Fruit fly (Drosophila melanogaster) whole organism, embryonic: ENCODE data around the gene svr.

Experiments used
- B-H1 ChIP-seq: fragments of 200-800 bp; sonication (Bioruptor generic); IDR thresholded peaks from 3 replicates; pipeline ENCODE4 v1.3.6; 2022; ENCODE audit warnings: missing biosample characterization, missing genetic modification characterization
- C15 ChIP-seq: fragments of 200-800 bp; sonication (Bioruptor generic); IDR thresholded peaks from 3 replicates; pipeline ENCODE4 v1.3.6; 2022; ENCODE audit warnings: missing biosample characterization, missing genetic modification characterization
- CG10147 ChIP-seq: fragments of 200-800 bp; sonication (Bioruptor generic); optimal IDR thresholded peaks from 2 replicates; lab custom pipeline; 2019; ENCODE audit warnings: missing biosample characterization, mild to moderate bottlenecking, missing genetic modification characterization, moderate library complexity
- CG10431 ChIP-seq: fragments of 200-800 bp; sonication (Bioruptor generic); optimal IDR thresholded peaks from 3 replicates; lab custom pipeline; 2018; ENCODE audit warnings: missing biosample characterization, mild to moderate bottlenecking, missing genetic modification characterization
- CG10654 ChIP-seq: fragments of 200-800 bp; sonication (Bioruptor generic); optimal IDR thresholded peaks from 2 replicates; lab custom pipeline; 2016; ENCODE audit warnings: missing biosample characterization, missing genetic modification characterization
- CG11456 ChIP-seq: fragments of 200-800 bp; sonication (Bioruptor generic); IDR thresholded peaks from 3 replicates; pipeline ENCODE4 v1.3.6; 2022; ENCODE audit warnings: missing biosample characterization, missing genetic modification characterization
- CG12219 ChIP-seq: fragments of 200-800 bp; sonication (Bioruptor generic); optimal IDR thresholded peaks from 3 replicates; lab custom pipeline; 2018; ENCODE audit warnings: missing biosample characterization, mild to moderate bottlenecking, missing genetic modification characterization
- CG1233 ChIP-seq: fragments of 200-800 bp; sonication (Bioruptor generic); optimal IDR thresholded peaks from 4 replicates; lab custom pipeline; 2018; ENCODE audit warnings: missing biosample characterization, mild to moderate bottlenecking, missing genetic modification characterization
- CG12744 ChIP-seq: fragments of 200-800 bp; sonication (Bioruptor generic); optimal IDR thresholded peaks from 2 replicates; lab custom pipeline; 2016; ENCODE audit warnings: missing biosample characterization, missing genetic modification characterization
- CG13775 ChIP-seq: fragments of 200-800 bp; sonication (Bioruptor generic); optimal IDR thresholded peaks from 3 replicates; lab custom pipeline; 2017; ENCODE audit warnings: missing biosample characterization, mild to moderate bottlenecking, missing genetic modification characterization
- CG13894 ChIP-seq: fragments of 200-800 bp; sonication (Bioruptor generic); optimal IDR thresholded peaks from 3 replicates; lab custom pipeline; 2018; ENCODE audit warnings: missing biosample characterization, mild to moderate bottlenecking, missing genetic modification characterization, moderate library complexity
- CG15479 ChIP-seq: fragments of 200-800 bp; sonication (Bioruptor generic); optimal IDR thresholded peaks from 3 replicates; lab custom pipeline; 2019; ENCODE audit warnings: missing biosample characterization, mild to moderate bottlenecking, missing genetic modification characterization, moderate library complexity
- CG15696 ChIP-seq: fragments of 200-800 bp; sonication (Bioruptor generic); optimal IDR thresholded peaks from 2 replicates; lab custom pipeline; 2019; ENCODE audit warnings: missing biosample characterization, mild to moderate bottlenecking, missing genetic modification characterization, moderate library complexity
- CG1832 ChIP-seq: fragments of 200-800 bp; sonication (Bioruptor generic); optimal IDR thresholded peaks from 2 replicates; lab custom pipeline; 2017; ENCODE audit warnings: missing biosample characterization, mild to moderate bottlenecking, missing genetic modification characterization, inconsistent platforms
- CG2678 ChIP-seq: fragments of 200-800 bp; sonication (Bioruptor generic); optimal IDR thresholded peaks from 3 replicates; lab custom pipeline; 2019; ENCODE audit warnings: missing biosample characterization, mild to moderate bottlenecking, missing genetic modification characterization, moderate library complexity
- CG2889 ChIP-seq: fragments of 200-800 bp; sonication (Bioruptor generic); IDR thresholded peaks from 3 replicates; pipeline ENCODE4 v1.3.6; 2022; ENCODE audit warnings: missing biosample characterization, missing genetic modification characterization
- CG4730 ChIP-seq: fragments of 200-800 bp; sonication (Bioruptor generic); IDR thresholded peaks from 2 replicates; pipeline ENCODE4 v1.3.6; 2022; ENCODE audit warnings: missing biosample characterization, missing genetic modification characterization
- CG5953 ChIP-seq: fragments of 200-800 bp; sonication (Bioruptor generic); IDR thresholded peaks from 2 replicates; pipeline ENCODE4 v1.3.6; 2022; ENCODE audit warnings: missing biosample characterization, missing genetic modification characterization
- CG6254 ChIP-seq: fragments of 200-800 bp; sonication (Bioruptor generic); optimal IDR thresholded peaks from 3 replicates; lab custom pipeline; 2017; ENCODE audit warnings: mild to moderate bottlenecking, missing biosample characterization, missing genetic modification reagents, missing genetic modification characterization
- CG8281 ChIP-seq: fragments of 200-800 bp; sonication (Bioruptor generic); optimal IDR thresholded peaks from 2 replicates; lab custom pipeline; 2018; ENCODE audit warnings: missing biosample characterization, mild to moderate bottlenecking, missing genetic modification characterization, moderate library complexity
- CG8765 ChIP-seq: fragments of 200-800 bp; sonication (Bioruptor generic); IDR thresholded peaks from 2 replicates; pipeline ENCODE4 v1.3.6; 2022; ENCODE audit warnings: missing biosample characterization, missing genetic modification characterization
- CG8944 ChIP-seq: fragments of 200-800 bp; sonication (Bioruptor generic); optimal IDR thresholded peaks from 3 replicates; lab custom pipeline; 2016; ENCODE audit warnings: missing biosample characterization, missing genetic modification characterization
- CG9609 ChIP-seq: fragments of 200-800 bp; sonication (Bioruptor generic); optimal IDR thresholded peaks from 3 replicates; lab custom pipeline; 2016; ENCODE audit warnings: missing biosample characterization, missing genetic modification characterization
- CG9817 ChIP-seq: fragments of 200-800 bp; sonication (Bioruptor generic); optimal IDR thresholded peaks from 2 replicates; lab custom pipeline; 2018; ENCODE audit warnings: missing biosample characterization, mild to moderate bottlenecking, missing genetic modification characterization, moderate library complexity
- CrebB ChIP-seq: fragments of 200-800 bp; sonication (Bioruptor generic); optimal IDR thresholded peaks from 3 replicates; lab custom pipeline; 2018; ENCODE audit warnings: missing biosample characterization, mild to moderate bottlenecking, missing genetic modification characterization
- E2f2 ChIP-seq: fragments of 200-800 bp; sonication (Bioruptor generic); IDR thresholded peaks from 2 replicates; pipeline ENCODE4 v1.3.6; 2022; ENCODE audit warnings: missing biosample characterization, missing genetic modification characterization
- HLHmδ ChIP-seq: fragments of 200-800 bp; sonication (Bioruptor generic); optimal IDR thresholded peaks from 2 replicates; lab custom pipeline; 2018; ENCODE audit warnings: missing biosample characterization, mild to moderate bottlenecking, missing genetic modification characterization, moderate library complexity
- Hmx ChIP-seq: fragments of 200-800 bp; sonication (Bioruptor generic); optimal IDR thresholded peaks from 2 replicates; lab custom pipeline; 2016; ENCODE audit warnings: missing biosample characterization, missing genetic modification characterization
- Lhr ChIP-seq: fragments of 200-800 bp; sonication (Bioruptor generic); optimal IDR thresholded peaks from 3 replicates; lab custom pipeline; 2017; ENCODE audit warnings: mild to moderate bottlenecking, missing biosample characterization, missing genetic modification reagents, missing genetic modification characterization
- Lpt ChIP-seq: fragments of >200 bp; optimal IDR thresholded peaks from 2 replicates; lab custom pipeline; 2018; ENCODE audit warnings: missing biosample characterization, missing genetic modification characterization
- MESR4 ChIP-seq: fragments of 200-800 bp; sonication (Bioruptor generic); optimal IDR thresholded peaks from 2 replicates; lab custom pipeline; 2018; ENCODE audit warnings: missing biosample characterization, mild to moderate bottlenecking, missing genetic modification characterization, moderate library complexity
- Mrtf ChIP-seq: fragments of 200-800 bp; sonication (Bioruptor generic); IDR thresholded peaks from 3 replicates; pipeline ENCODE4 v1.3.6; 2022; ENCODE audit warnings: missing biosample characterization, missing genetic modification characterization
- Nf-YA ChIP-seq: fragments of 200-800 bp; sonication (Bioruptor generic); IDR thresholded peaks from 2 replicates; pipeline ENCODE4 v1.3.6; 2022; ENCODE audit warnings: missing biosample characterization, missing genetic modification characterization
- Oaz ChIP-seq: fragments of 200-800 bp; sonication (Bioruptor generic); IDR thresholded peaks from 2 replicates; pipeline ENCODE4 v1.3.6; 2022; ENCODE audit warnings: missing biosample characterization, missing genetic modification characterization
- Ptx1 ChIP-seq: fragments of 200-800 bp; sonication (Bioruptor generic); IDR thresholded peaks from 2 replicates; pipeline ENCODE4 v1.3.6; 2022; ENCODE audit warnings: missing biosample characterization, missing genetic modification characterization
- Side ChIP-seq: fragments of 200-800 bp; sonication (Bioruptor generic); optimal IDR thresholded peaks from 2 replicates; lab custom pipeline; 2016; ENCODE audit warnings: missing biosample characterization, missing genetic modification characterization
- al ChIP-seq: fragments of 200-800 bp; sonication (Bioruptor generic); IDR thresholded peaks from 2 replicates; pipeline ENCODE4 v1.3.6; 2022; ENCODE audit warnings: missing biosample characterization, missing genetic modification characterization
- btn ChIP-seq: fragments of 200-800 bp; sonication (Bioruptor generic); optimal IDR thresholded peaks from 2 replicates; lab custom pipeline; 2016; ENCODE audit warnings: missing biosample characterization, missing genetic modification characterization
- chinmo ChIP-seq: fragments of 200-800 bp; sonication (Bioruptor generic); IDR thresholded peaks from 4 replicates; pipeline ENCODE4 v1.3.6; 2022; ENCODE audit warnings: missing biosample characterization, missing genetic modification characterization; ENCODE audit not compliant: partially characterized antibody
- crc ChIP-seq: fragments of 200-800 bp; sonication (Bioruptor generic); optimal IDR thresholded peaks from 2 replicates; lab custom pipeline; 2016; ENCODE audit warnings: missing biosample characterization, missing genetic modification characterization
- eyg ChIP-seq: fragments of 200-800 bp; sonication (Bioruptor generic); optimal IDR thresholded peaks from 3 replicates; lab custom pipeline; 2016; ENCODE audit warnings: missing biosample characterization, missing genetic modification characterization
- gcm2 ChIP-seq: fragments of 200-800 bp; sonication (Bioruptor generic); optimal IDR thresholded peaks from 2 replicates; lab custom pipeline; 2016; ENCODE audit warnings: missing biosample characterization, missing genetic modification characterization
- gem ChIP-seq: fragments of 200-800 bp; sonication (Bioruptor generic); optimal IDR thresholded peaks from 2 replicates; lab custom pipeline; 2019; ENCODE audit warnings: missing biosample characterization, mild to moderate bottlenecking, missing genetic modification characterization, moderate library complexity
- gro ChIP-seq: fragments of 200-800 bp; sonication (Bioruptor generic); optimal IDR thresholded peaks from 2 replicates; lab custom pipeline; 2016; ENCODE audit warnings: missing biosample characterization, missing genetic modification characterization
- h ChIP-seq: fragments of >200 bp; optimal IDR thresholded peaks from 2 replicates; lab custom pipeline; 2017
- hb ChIP-seq: fragments of 200-800 bp; sonication (Bioruptor generic); IDR thresholded peaks from 3 replicates; pipeline ENCODE4 v1.3.6; 2022; ENCODE audit warnings: missing biosample characterization, missing genetic modification characterization; ENCODE audit not compliant: partially characterized antibody
- ken ChIP-seq: fragments of 200-800 bp; sonication (Bioruptor generic); IDR thresholded peaks from 3 replicates; pipeline ENCODE4 v1.3.6; 2022; ENCODE audit warnings: missing biosample characterization, missing genetic modification characterization
- mam ChIP-seq: fragments of 200-800 bp; sonication (Bioruptor generic); optimal IDR thresholded peaks from 3 replicates; lab custom pipeline; 2016; ENCODE audit warnings: missing biosample characterization, missing genetic modification characterization
- mld ChIP-seq: fragments of 200-800 bp; sonication (Bioruptor generic); IDR thresholded peaks from 3 replicates; pipeline ENCODE4 v1.3.6; 2022; ENCODE audit warnings: missing biosample characterization, missing genetic modification characterization; ENCODE audit not compliant: partially characterized antibody
- onecut ChIP-seq: fragments of 200-800 bp; sonication (Bioruptor generic); IDR thresholded peaks from 2 replicates; pipeline ENCODE4 v1.3.6; 2022; ENCODE audit warnings: missing biosample characterization, missing genetic modification characterization
- pros ChIP-seq: fragments of 200-800 bp; sonication (Bioruptor generic); optimal IDR thresholded peaks from 3 replicates; lab custom pipeline; 2019; ENCODE audit warnings: missing biosample characterization, mild to moderate bottlenecking, missing genetic modification characterization, moderate library complexity
- vvl ChIP-seq: fragments of 200-800 bp; sonication (Bioruptor generic); IDR thresholded peaks from 2 replicates; pipeline ENCODE4 v1.3.6; 2022; ENCODE audit warnings: missing biosample characterization, missing genetic modification characterization

Gene svr

dm6 chrX:520215-520861 is 24.1 kb downstream of the svr start (continued):
- TF ChIP-seq h (lab: Kevin White, UChicago) = no peak
- no peak for TF ChIP-seq CG9609 (GFP tag; lab: Kevin White, UChicago)
- no peak for TF ChIP-seq mam (GFP tag; lab: Kevin White, UChicago)
- no peak for TF ChIP-seq CG2889 (GFP tag; lab: Robert Waterston, UW)
- TF ChIP-seq crc (GFP tag; lab: Kevin White, UChicago) = no peak
- TF ChIP-seq CG10147 (GFP tag; lab: Kevin White, UChicago) = no peak
- no peak for TF ChIP-seq Nf-YA (GFP tag; lab: Robert Waterston, UW)
- no peak for TF ChIP-seq C15
- no peak for TF ChIP-seq CG4730 (GFP tag; lab: Robert Waterston, UW)
- TF ChIP-seq pros (GFP tag; lab: Kevin White, UChicago) = peak; percentile 100
- TF ChIP-seq gcm2 (GFP tag; lab: Kevin White, UChicago) = no peak
- TF ChIP-seq Hmx (GFP tag; lab: Kevin White, UChicago) = no peak
- TF ChIP-seq Oaz (GFP tag; lab: Robert Waterston, UW) = no peak
- no peak for TF ChIP-seq ken
- no peak for TF ChIP-seq Mrtf (GFP tag; lab: Robert Waterston, UW)
- no peak for TF ChIP-seq CG8944
- no peak for TF ChIP-seq btn (GFP tag; lab: Kevin White, UChicago)
- TF ChIP-seq MESR4 (GFP tag; lab: Kevin White, UChicago) = no peak
- no peak for TF ChIP-seq CG2678
- no peak for TF ChIP-seq CG15479 (GFP tag; lab: Kevin White, UChicago)
- TF ChIP-seq Side (GFP tag; lab: Kevin White, UChicago) = no peak
- no peak for TF ChIP-seq gro (GFP tag; lab: Kevin White, UChicago)
- TF ChIP-seq HLHmδ (GFP tag; lab: Kevin White, UChicago) = no peak
- no peak for TF ChIP-seq CG12744 (GFP tag; lab: Kevin White, UChicago)
- no peak for TF ChIP-seq CrebB
- no peak for TF ChIP-seq Lpt (GFP tag; lab: Kevin White, UChicago)
- TF ChIP-seq CG11456 (GFP tag; lab: Robert Waterston, UW) = no peak
- TF ChIP-seq E2f2 (GFP tag; lab: Robert Waterston, UW) = no peak
- TF ChIP-seq CG8281 (tag; lab: Kevin White, UChicago) = no peak
- no peak for TF ChIP-seq Ptx1 (GFP tag; lab: Robert Waterston, UW)
- no peak for TF ChIP-seq CG8765 (GFP tag; lab: Robert Waterston, UW)
- TF ChIP-seq Lhr = no peak
- TF ChIP-seq onecut (GFP tag; lab: Robert Waterston, UW) = no peak
- no peak for TF ChIP-seq CG1233 (GFP tag; lab: Kevin White, UChicago)
- TF ChIP-seq gem (tag; lab: Kevin White, UChicago) = no peak
- no peak for TF ChIP-seq CG12219 (GFP tag; lab: Kevin White, UChicago)
- no peak for TF ChIP-seq CG6254
- no peak for TF ChIP-seq eyg (GFP tag; lab: Kevin White, UChicago)
- no peak for TF ChIP-seq B-H1 (GFP tag; lab: Robert Waterston, UW)
- TF ChIP-seq CG13775 (GFP tag; lab: Kevin White, UChicago) = no peak
- no peak for TF ChIP-seq CG5953
- no peak for TF ChIP-seq al (GFP tag; lab: Robert Waterston, UW)
- no peak for TF ChIP-seq hb
- TF ChIP-seq CG13894 (tag; lab: Kevin White, UChicago) = peak; percentile 59
- peak; percentile 65 for TF ChIP-seq CG1832
- TF ChIP-seq chinmo (GFP tag; lab: Robert Waterston, UW) = 0 out of 4 replicates have a peak, but pooled peaks have one; percentile 71
- TF ChIP-seq CG10431 (GFP tag; lab: Kevin White, UChicago) = peak; percentile 26
- no peak for TF ChIP-seq CG15696 (tag; lab: Kevin White, UChicago)
- peak; percentile 24; the same call in 1 of the 2 replicates for TF ChIP-seq vvl (GFP tag; lab: Robert Waterston, UW)
- TF ChIP-seq CG9817 (tag; lab: Kevin White, UChicago) = no peak
- TF ChIP-seq mld (GFP tag; lab: Robert Waterston, UW) = no peak
- TF ChIP-seq CG10654 = no peak
